Fruit fly (Drosophila melanogaster) whole organism, adult: Measurements from ENCODE around the gene CG7246.

Experiments used
- CG11617 ChIP-seq: fragments of 200-800 bp; sonication (Bioruptor generic); optimal IDR thresholded peaks from 2 replicates; lab custom pipeline; 2017; ENCODE audit warnings: mild to moderate bottlenecking, missing biosample characterization, missing genetic modification reagents, missing genetic modification characterization
- CG12768 ChIP-seq: fragments of 200-800 bp; sonication (Bioruptor generic); optimal IDR thresholded peaks from 2 replicates; lab custom pipeline; 2017; ENCODE audit warnings: missing biosample characterization, missing genetic modification characterization, mild to moderate bottlenecking, moderate library complexity, missing genetic modification reagents
- CG14711 ChIP-seq: fragments of 200-800 bp; sonication (Bioruptor generic); optimal IDR thresholded peaks from 2 replicates; lab custom pipeline; 2018; ENCODE audit warnings: missing biosample characterization, mild to moderate bottlenecking, missing genetic modification characterization, moderate library complexity
- CG7045 ChIP-seq: fragments of 200-800 bp; sonication (Bioruptor generic); optimal IDR thresholded peaks from 2 replicates; lab custom pipeline; 2017; ENCODE audit warnings: missing biosample characterization, mild to moderate bottlenecking, missing genetic modification characterization
- Crg-1 ChIP-seq: fragments of 200-800 bp; sonication (Bioruptor generic); optimal IDR thresholded peaks from 2 replicates; lab custom pipeline; 2016; ENCODE audit warnings: missing biosample characterization, missing genetic modification characterization
- Mnt ChIP-seq: fragments of 200-800 bp; sonication (Bioruptor generic); optimal IDR thresholded peaks from 2 replicates; lab custom pipeline; 2016; ENCODE audit warnings: missing biosample characterization, mild to moderate bottlenecking, missing genetic modification characterization
- bab1 ChIP-seq: fragments of 200-800 bp; sonication (Bioruptor generic); optimal IDR thresholded peaks from 3 replicates; lab custom pipeline; 2019; ENCODE audit warnings: missing biosample characterization, mild to moderate bottlenecking, missing genetic modification characterization, moderate library complexity
- cic ChIP-seq: fragments of 200-800 bp; sonication (Bioruptor generic); optimal IDR thresholded peaks from 2 replicates; lab custom pipeline; 2017; ENCODE audit warnings: missing biosample characterization, mild to moderate bottlenecking, missing genetic modification characterization, moderate library complexity
- kay ChIP-seq: fragments of 200-800 bp; sonication (Bioruptor generic); peaks from one replicate; lab custom pipeline; 2016; ENCODE audit warnings: missing biosample characterization, missing genetic modification characterization, borderline replicate concordance
- tj ChIP-seq: fragments of 200-800 bp; sonication (Bioruptor generic); optimal IDR thresholded peaks from 3 replicates; lab custom pipeline; 2017; ENCODE audit warnings: missing biosample characterization, mild to moderate bottlenecking, missing genetic modification characterization, moderate library complexity

The CG7246 gene

DNA sequence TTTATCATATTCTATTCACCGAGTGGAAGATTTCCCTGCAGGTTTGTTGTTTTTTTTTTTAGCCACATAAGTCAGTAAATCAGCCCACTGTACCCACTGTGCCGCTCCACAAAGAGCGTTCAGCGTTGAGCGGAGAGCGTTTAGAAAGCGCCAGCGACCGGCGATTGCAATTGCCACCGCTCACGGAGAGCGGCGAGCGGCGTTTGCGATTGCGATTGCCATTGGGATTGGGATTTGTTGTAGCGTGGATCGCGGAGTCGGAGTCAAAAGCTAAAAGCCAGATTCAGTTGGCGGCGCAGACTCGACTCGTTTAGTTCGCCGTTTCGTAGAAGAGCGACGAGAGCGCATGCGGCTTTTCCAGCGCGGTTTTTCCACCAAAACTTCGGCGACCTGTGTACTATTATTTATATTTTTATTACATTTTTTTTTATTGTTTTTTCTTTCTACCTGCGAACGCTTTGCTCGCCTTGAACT lies 50.9 kb downstream of the CG7246 start, which contains the start of gene Nost:
Gene Nost, plus strand, starts transcription at position 306 of the 474 bp plus-strand sequence.
- TF ChIP-seq CG7045 (GFP tag; lab: Kevin White, UChicago) (no peak), bab1 (GFP tag; lab: Kevin White, UChicago) (peak; percentile 27), CG12768 (peak; percentile 13), cic (GFP tag; lab: Kevin White, UChicago) (peak; percentile 33), Mnt (peak; percentile 23), tj (GFP tag; lab: Kevin White, UChicago) (peak; percentile 38)

DNA sequence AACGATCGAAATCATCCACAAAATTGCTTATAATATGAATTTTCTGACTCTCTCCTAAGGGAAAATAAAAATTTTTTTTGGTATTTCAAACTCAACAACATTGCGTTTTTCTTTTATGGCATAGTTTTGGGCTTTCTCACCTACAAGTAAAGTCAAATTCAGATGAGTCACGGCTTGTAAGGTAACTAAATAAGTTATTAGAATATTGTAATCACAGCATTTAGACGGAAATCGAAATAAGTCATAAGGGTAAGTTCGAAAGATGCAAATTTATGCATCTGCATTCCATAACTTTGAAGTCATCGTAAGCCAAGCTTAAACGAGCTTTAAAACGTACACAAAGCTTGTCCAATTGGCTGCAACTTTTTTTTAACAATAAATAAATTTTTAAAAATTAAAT lies 51.4 kb downstream of the CG7246 start:
- TF ChIP-seq kay (GFP tag; lab: Kevin White, UChicago) (peak; percentile 78), CG14711 (tag; lab: Kevin White, UChicago) (no peak), CG7045 (GFP tag; lab: Kevin White, UChicago) (no peak), CG11617 (GFP tag; lab: Kevin White, UChicago) (no peak), Crg-1 (no peak)
